Worm (Caenorhabditis elegans): ENCODE measurements around the gene R12C12.7.

Gene R12C12.7

ce11 chrII:6050120-6050519, 5.7 kb downstream of the R12C12.7 start, which contains the start of gene gldc-1:
Gene gldc-1, plus strand, starts transcription at chrII:6050420.
- TF ChIP-seq elt-3 (tag; optimal IDR thresholded peaks at IDR 0.05) (peak in 1 of 6 experiments; percentile 24), efl-1 (optimal IDR thresholded peaks at IDR 0.05) (no peak), efl-1 (GFP tag; optimal IDR thresholded peaks at IDR 0.05 in 1 of 2) (peak in 1 of 2 experiments; percentile 37), ceh-82 (tag; optimal IDR thresholded peaks at IDR 0.05) (no peak), mdl-1 (tag; optimal IDR thresholded peaks at IDR 0.05) (no peak), C16A3.4 (tag; optimal IDR thresholded peaks at IDR 0.05) (no peak), tlp-1 (tag; optimal IDR thresholded peaks at IDR 0.05) (no peak), sox-4 (tag; optimal IDR thresholded peaks at IDR 0.05) (no peak)

ce11 chrII:6049546-6049945, 6.2 kb downstream of the R12C12.7 start:
- TF ChIP-seq nhr-20 (tag; optimal IDR thresholded peaks at IDR 0.05): peak; percentile 12
- TF ChIP-seq efl-1 (optimal IDR thresholded peaks at IDR 0.05): no peak
- peak in 1 of 2 experiments; percentile 89 for TF ChIP-seq efl-1 (GFP tag; optimal IDR thresholded peaks at IDR 0.05 in 1 of 2)
- TF ChIP-seq elt-3 (tag; optimal IDR thresholded peaks at IDR 0.05): peak in 3 of 6 experiments; percentile 13 to 73 (median 18)
- TF ChIP-seq skn-1 (tag; optimal IDR thresholded peaks at IDR 0.05): no peak
- no peak for TF ChIP-seq mdl-1 (tag; optimal IDR thresholded peaks at IDR 0.05)
- TF ChIP-seq lsy-2 (tag; optimal IDR thresholded peaks at IDR 0.05): peak in 1 of 2 experiments; percentile 9
- TF ChIP-seq elt-2 (tag; optimal IDR thresholded peaks at IDR 0.05): peak; percentile 49
- peak; percentile 21 for TF ChIP-seq lin-14 (GFP tag; optimal IDR thresholded peaks at IDR 0.05)
- peak in 1 of 2 experiments; percentile 25 for TF ChIP-seq lin-35 (GFP tag; optimal IDR thresholded peaks at IDR 0.05)

ce11 chrII:6047639-6048159, 8.1 kb downstream of the R12C12.7 start, which contains the start of the genes R12C12.6 and ran-5:
Gene R12C12.6, minus strand, starts transcription at chrII:6047867.
Gene ran-5, plus strand, starts transcription at chrII:6048109.
- TF ChIP-seq fkh-4 (tag; optimal IDR thresholded peaks at IDR 0.05; ENCODE audit: borderline replicate concordance): peak; percentile 64
- TF ChIP-seq lin-15B (tag; optimal IDR thresholded peaks at IDR 0.05): peak; percentile 68
- peak in 2 of 6 experiments; percentile 33 to 78 for TF ChIP-seq elt-3 (tag; optimal IDR thresholded peaks at IDR 0.05)
- TF ChIP-seq snu-23 (GFP tag; optimal IDR thresholded peaks at IDR 0.05): peak; percentile 90
- TF ChIP-seq irx-1 (tag; optimal IDR thresholded peaks at IDR 0.05): peak; percentile 79
- peak; percentile 86 for TF ChIP-seq grh-1 (GFP tag; IDR thresholded peaks at IDR 0.05)
- peak; percentile 69 for TF ChIP-seq ceh-8 (GFP tag; optimal IDR thresholded peaks at IDR 0.05)
- TF ChIP-seq lin-13 (GFP tag; optimal IDR thresholded peaks at IDR 0.05): peak; percentile 68
- no peak for TF ChIP-seq ces-1 (GFP tag; optimal IDR thresholded peaks at IDR 0.05)
- TF ChIP-seq jun-1 (tag; optimal IDR thresholded peaks at IDR 0.05): peak; percentile 58
- no peak for TF ChIP-seq ets-5 (GFP tag; IDR thresholded peaks at IDR 0.05)
- peak; percentile 63 for TF ChIP-seq skn-1 (tag; optimal IDR thresholded peaks at IDR 0.05)
- peak; percentile 34 for TF ChIP-seq ama-1 (optimal IDR thresholded peaks at IDR 0.05)
- no peak for TF ChIP-seq zag-1 (tag; optimal IDR thresholded peaks at IDR 0.05)
- TF ChIP-seq unc-130 (tag; optimal IDR thresholded peaks at IDR 0.05): no peak
- TF ChIP-seq Y116A8C.19 (tag; optimal IDR thresholded peaks at IDR 0.05; ENCODE audit: borderline replicate concordance): no peak
- TF ChIP-seq vab-15 (tag; optimal IDR thresholded peaks at IDR 0.05): no peak
- peak; percentile 88 for TF ChIP-seq nhr-20 (tag; optimal IDR thresholded peaks at IDR 0.05)
- no peak for TF ChIP-seq sptf-1 (tag; optimal IDR thresholded peaks at IDR 0.05)
- no peak for TF ChIP-seq unc-62 (GFP tag; optimal IDR thresholded peaks at IDR 0.05)
- peak; percentile 88 for TF ChIP-seq nhr-90 (tag; optimal IDR thresholded peaks at IDR 0.05; ENCODE audit: poor library complexity)
- TF ChIP-seq nhr-11 (tag; optimal IDR thresholded peaks at IDR 0.05): peak; percentile 75
- TF ChIP-seq hpl-2 (GFP tag; optimal IDR thresholded peaks at IDR 0.05): peak; percentile 24
- no peak for TF ChIP-seq pag-3 (tag; optimal IDR thresholded peaks at IDR 0.05; ENCODE audit: borderline replicate concordance, insufficient read depth)
- peak; percentile 85 to 88 for TF ChIP-seq efl-1 (optimal IDR thresholded peaks at IDR 0.05)
- TF ChIP-seq efl-1 (GFP tag; optimal IDR thresholded peaks at IDR 0.05 in 1 of 2): peak; percentile 80 to 98
- TF ChIP-seq snpc-4 (tag; optimal IDR thresholded peaks at IDR 0.05): peak; percentile 83
- TF ChIP-seq nhr-76 (tag; optimal IDR thresholded peaks at IDR 0.05): no peak
- TF ChIP-seq nhr-47 (tag; optimal IDR thresholded peaks at IDR 0.05): peak; percentile 90
- TF ChIP-seq nhr-84 (tag; optimal IDR thresholded peaks at IDR 0.05): no peak
- peak; percentile 63 for TF ChIP-seq F16B12.6 (tag; optimal IDR thresholded peaks at IDR 0.05)
- TF ChIP-seq unc-98 (GFP tag; IDR thresholded peaks at IDR 0.05): no peak
- TF ChIP-seq isw-1 (GFP tag; IDR thresholded peaks at IDR 0.05): peak; percentile 75
- peak; percentile 79 for TF ChIP-seq egl-13 (tag; optimal IDR thresholded peaks at IDR 0.05)
- TF ChIP-seq dpl-1 (GFP tag; optimal IDR thresholded peaks at IDR 0.05): peak; percentile 75 to 86 (median 84)
- TF ChIP-seq ceh-88 (GFP tag; IDR thresholded peaks at IDR 0.05): 0 out of 2 replicates have a peak, but pooled peaks have one; percentile 40
- TF ChIP-seq dsc-1 (tag; optimal IDR thresholded peaks at IDR 0.05): peak; percentile 91
- peak; percentile 67 for TF ChIP-seq aly-2 (tag; optimal IDR thresholded peaks at IDR 0.05)
- peak; percentile 75 for TF ChIP-seq elt-2 (tag; optimal IDR thresholded peaks at IDR 0.05)
- TF ChIP-seq mdl-1 (tag; optimal IDR thresholded peaks at IDR 0.05): peak in 1 of 2 experiments; percentile 65
